Worm (Caenorhabditis elegans): ENCODE results near the gene srh-75.

- TF ChIP-seq lsy-2 (tag; optimal IDR thresholded peaks at IDR 0.05) (no peak), snpc-4 (tag; optimal IDR thresholded peaks at IDR 0.05) (no peak), nhr-76 (tag; optimal IDR thresholded peaks at IDR 0.05) (no peak), jun-1 (tag; optimal IDR thresholded peaks at IDR 0.05) (no peak)
Observed at ce11 chrV:11059180-11059579, 2.2 kb upstream of the srh-75 start, which contains the start of gene T04C12.1.
